Worm (Caenorhabditis elegans) whole organism, mixed stage, embryonic: Measurements from ENCODE around the gene F26F2.8.

Source experiments
- M03D4.4 ChIP-seq: sonication (generic microtip); optimal IDR thresholded peaks from 2 replicates; lab custom pipeline; 2017; ENCODE audit warnings: mild to moderate bottlenecking, missing genetic modification characterization, missing compliant biosample characterization
- bed-3 ChIP-seq: fragments of 200-800 bp; sonication (Bioruptor generic); optimal IDR thresholded peaks from 3 replicates; lab custom pipeline; 2018; ENCODE audit warnings: mild to moderate bottlenecking, missing genetic modification characterization, moderate library complexity, missing compliant biosample characterization
- ceh-39 ChIP-seq: fragments of 150-350 bp; optimal IDR thresholded peaks from 2 replicates; lab custom pipeline; 2014; ENCODE audit warnings: missing biosample characterization, missing genetic modification characterization
- ceh-43 ChIP-seq: fragments of 200-800 bp; sonication (Bioruptor generic); optimal IDR thresholded peaks from 2 replicates; lab custom pipeline; 2018; ENCODE audit warnings: mild to moderate bottlenecking, missing genetic modification characterization, moderate library complexity, missing compliant biosample characterization
- ceh-83 ChIP-seq: fragments of 200-800 bp; sonication (Bioruptor generic); optimal IDR thresholded peaks from 2 replicates; lab custom pipeline; 2018; ENCODE audit warnings: mild to moderate bottlenecking, missing genetic modification characterization, missing compliant biosample characterization
- ces-1 ChIP-seq: fragments of 150-350 bp; optimal IDR thresholded peaks from 2 replicates; lab custom pipeline; 2014; ENCODE audit warnings: missing biosample characterization, missing genetic modification reagents, missing genetic modification characterization
- cnd-1 ChIP-seq: fragments of 200-800 bp; sonication (Bioruptor generic); optimal IDR thresholded peaks from 2 replicates; lab custom pipeline; 2018; ENCODE audit warnings: mild to moderate bottlenecking, missing genetic modification characterization, missing compliant biosample characterization
- drap-1 ChIP-seq: fragments of 200-800 bp; sonication (Bioruptor generic); optimal IDR thresholded peaks from 3 replicates; lab custom pipeline; 2018; ENCODE audit warnings: mild to moderate bottlenecking, missing genetic modification characterization, missing compliant biosample characterization
- elt-1 ChIP-seq: sonication (generic microtip); optimal IDR thresholded peaks from 2 replicates; lab custom pipeline; 2017; ENCODE audit warnings: missing genetic modification characterization, mild to moderate bottlenecking, missing compliant biosample characterization, antibody characterized with exemption, moderate library complexity, borderline replicate concordance; ENCODE audit not compliant: insufficient read depth
- elt-3 ChIP-seq: fragments of 150-350 bp; optimal IDR thresholded peaks from 2 replicates; lab custom pipeline; 2014; ENCODE audit warnings: missing biosample characterization, missing genetic modification characterization
- flh-1 ChIP-seq: fragments of 200-800 bp; sonication (Bioruptor generic); optimal IDR thresholded peaks from 2 replicates; lab custom pipeline; 2018; ENCODE audit warnings: mild to moderate bottlenecking, missing genetic modification characterization, moderate library complexity, missing compliant biosample characterization
- ham-2 ChIP-seq: fragments of 200-800 bp; sonication (Bioruptor generic); optimal IDR thresholded peaks from 2 replicates; lab custom pipeline; 2018; ENCODE audit warnings: mild to moderate bottlenecking, missing genetic modification characterization, missing compliant biosample characterization
- hlh-1 ChIP-seq: fragments of 150-350 bp; optimal IDR thresholded peaks from 2 replicates; lab custom pipeline; 2014; ENCODE audit warnings: missing biosample characterization, missing genetic modification reagents, missing genetic modification characterization
- lin-32 ChIP-seq: fragments of 200-800 bp; sonication (Bioruptor generic); optimal IDR thresholded peaks from 2 replicates; lab custom pipeline; 2018; ENCODE audit warnings: mild to moderate bottlenecking, missing genetic modification characterization, missing compliant biosample characterization
- lsy-2 ChIP-seq: fragments of 150-350 bp; optimal IDR thresholded peaks from 2 replicates; lab custom pipeline; 2014; ENCODE audit warnings: missing biosample characterization, missing genetic modification characterization
- mab-5 ChIP-seq: fragments of 150-350 bp; optimal IDR thresholded peaks from 2 replicates; lab custom pipeline; 2014; ENCODE audit warnings: missing biosample characterization, missing genetic modification characterization
- mep-1 ChIP-seq: fragments of 150-350 bp; optimal IDR thresholded peaks from 2 replicates; lab custom pipeline; 2017; ENCODE audit warnings: missing biosample characterization, missing genetic modification reagents, missing genetic modification characterization, inconsistent platforms
- nhr-12 ChIP-seq: fragments of 150-350 bp; optimal IDR thresholded peaks from 2 replicates; lab custom pipeline; 2014; ENCODE audit warnings: missing biosample characterization, missing genetic modification characterization
- nhr-2 ChIP-seq: fragments of 150-350 bp; optimal IDR thresholded peaks from 2 replicates; lab custom pipeline; 2014; ENCODE audit warnings: missing biosample characterization, missing genetic modification characterization
- nhr-237 ChIP-seq: fragments of 150-350 bp; optimal IDR thresholded peaks from 2 replicates; lab custom pipeline; 2014; ENCODE audit warnings: missing biosample characterization, missing genetic modification characterization
- nhr-28 ChIP-seq: fragments of 150-350 bp; optimal IDR thresholded peaks from 2 replicates; lab custom pipeline; 2014; ENCODE audit warnings: missing biosample characterization, missing genetic modification characterization
- nhr-76 ChIP-seq: sonication (generic microtip); optimal IDR thresholded peaks from 2 replicates; lab custom pipeline; 2017; ENCODE audit warnings: missing biosample characterization, missing genetic modification characterization
- pha-4 ChIP-seq: fragments of 150-350 bp; optimal IDR thresholded peaks from 2 replicates; lab custom pipeline; 2018; ENCODE audit warnings: missing biosample characterization, missing genetic modification reagents, missing genetic modification characterization
- sem-2 ChIP-seq: fragments of 200-800 bp; sonication (Bioruptor generic); optimal IDR thresholded peaks from 2 replicates; lab custom pipeline; 2018; ENCODE audit warnings: mild to moderate bottlenecking, missing genetic modification characterization, missing compliant biosample characterization
- snpc-4 ChIP-seq: fragments of 150-350 bp; optimal IDR thresholded peaks from 2 replicates; lab custom pipeline; 2014; ENCODE audit warnings: missing biosample characterization, missing genetic modification characterization
- sptf-1 ChIP-seq: sonication (generic microtip); optimal IDR thresholded peaks from 2 replicates; lab custom pipeline; 2017; ENCODE audit warnings: mild to moderate bottlenecking, missing genetic modification characterization, moderate library complexity, missing compliant biosample characterization
- tbx-8 ChIP-seq: fragments of 200-800 bp; sonication (Bioruptor generic); optimal IDR thresholded peaks from 2 replicates; lab custom pipeline; 2018; ENCODE audit warnings: mild to moderate bottlenecking, missing genetic modification characterization, moderate library complexity, missing compliant biosample characterization
- unc-120 ChIP-seq: sonication (generic microtip); optimal IDR thresholded peaks from 2 replicates; lab custom pipeline; 2017; ENCODE audit warnings: missing genetic modification characterization, missing compliant biosample characterization; ENCODE audit not compliant: poor library complexity, severe bottlenecking
- unc-39 ChIP-seq: fragments of 150-350 bp; optimal IDR thresholded peaks from 2 replicates; lab custom pipeline; 2014; ENCODE audit warnings: missing biosample characterization, missing genetic modification characterization
- unc-62 ChIP-seq: fragments of 150-350 bp; optimal IDR thresholded peaks from 2 replicates; lab custom pipeline; 2014; ENCODE audit warnings: missing biosample characterization, missing genetic modification reagents, missing genetic modification characterization
- ztf-11 ChIP-seq: fragments of 150-350 bp; optimal IDR thresholded peaks from 2 replicates; lab custom pipeline; 2014; ENCODE audit warnings: missing biosample characterization, missing genetic modification characterization

F26F2.8 gene

DNA sequence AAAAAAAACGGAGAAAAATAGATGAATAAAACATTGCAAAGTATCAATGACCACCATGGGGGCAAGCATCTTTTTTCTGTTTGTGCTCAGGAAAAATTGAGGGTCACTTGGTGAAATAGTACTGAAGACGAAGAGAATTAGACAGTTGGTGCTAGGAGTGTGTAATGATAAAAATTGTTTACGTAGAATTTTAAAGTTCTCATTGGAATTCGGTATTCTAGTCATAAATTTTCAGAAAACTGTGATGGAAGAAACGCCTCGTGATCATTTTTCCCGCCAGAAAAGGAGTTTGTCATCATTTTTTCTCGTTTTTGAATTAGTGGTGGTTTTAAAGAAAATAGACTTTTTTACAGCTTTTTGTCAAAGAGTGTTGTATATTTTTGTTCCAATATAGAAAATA, 34.7 kb upstream of the F26F2.8 start:
- TF ChIP-seq nhr-76 (tag; lab: Kevin White, UChicago) (no peak), ceh-39 (tag; lab: Kevin White, UChicago) (no peak), M03D4.4 (tag; lab: Kevin White, UChicago) (no peak), cnd-1 (no peak), lin-32 (no peak), snpc-4 (tag; lab: Kevin White, UChicago) (no peak), mab-5 (no peak), drap-1 (GFP tag; lab: Kevin White, UChicago) (no peak), ham-2 (GFP tag; lab: Kevin White, UChicago) (no peak), ces-1 (GFP tag; lab: Kevin White, UChicago) (no peak), flh-1 (GFP tag; lab: Kevin White, UChicago) (no peak), bed-3 (GFP tag; lab: Kevin White, UChicago) (no peak), unc-39 (tag; lab: Kevin White, UChicago) (no peak), lsy-2 (tag; lab: Kevin White, UChicago) (no peak), tbx-8 (GFP tag; lab: Kevin White, UChicago) (no peak), sptf-1 (tag; lab: Kevin White, UChicago) (no peak), unc-62 (GFP tag; lab: Kevin White, UChicago) (no peak), ceh-43 (no peak)

DNA sequence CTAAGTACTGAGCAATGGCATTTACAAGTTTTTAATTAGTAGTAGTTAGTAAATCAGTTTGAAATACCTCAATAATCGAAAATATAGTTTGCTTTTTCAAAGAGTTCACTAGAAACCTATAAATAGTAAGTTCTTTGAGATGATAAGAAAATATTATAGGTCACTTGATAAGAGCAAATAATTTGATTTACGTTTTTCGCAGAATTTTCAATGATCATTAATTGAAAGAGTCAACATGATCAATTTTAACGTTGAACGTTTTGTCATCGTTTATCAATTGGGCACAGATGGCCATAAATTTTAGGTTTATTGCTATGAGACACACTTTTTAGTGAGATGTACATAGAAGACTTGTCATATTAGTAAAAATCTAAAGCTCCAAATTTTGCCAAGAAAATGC, 33.6 kb upstream of the F26F2.8 start:
- TF ChIP-seq elt-1 (tag; lab: Kevin White, UChicago) (no peak), ceh-83 (GFP tag; lab: Kevin White, UChicago) (no peak), nhr-76 (tag; lab: Kevin White, UChicago) (no peak), sem-2 (GFP tag; lab: Kevin White, UChicago) (no peak), unc-120 (tag; lab: Kevin White, UChicago) (no peak), nhr-237 (tag; lab: Kevin White, UChicago) (no peak), bed-3 (GFP tag; lab: Kevin White, UChicago) (no peak), nhr-2 (tag; lab: Kevin White, UChicago) (no peak), nhr-12 (tag; lab: Kevin White, UChicago) (no peak), mep-1 (tag; lab: Kevin White, UChicago) (no peak), cnd-1 (no peak), ceh-43 (no peak), M03D4.4 (tag; lab: Kevin White, UChicago) (no peak), sptf-1 (tag; lab: Kevin White, UChicago) (no peak), ztf-11 (tag; lab: Kevin White, UChicago) (no peak), elt-3 (no peak), snpc-4 (tag; lab: Kevin White, UChicago) (no peak), lsy-2 (tag; lab: Kevin White, UChicago) (no peak)

DNA sequence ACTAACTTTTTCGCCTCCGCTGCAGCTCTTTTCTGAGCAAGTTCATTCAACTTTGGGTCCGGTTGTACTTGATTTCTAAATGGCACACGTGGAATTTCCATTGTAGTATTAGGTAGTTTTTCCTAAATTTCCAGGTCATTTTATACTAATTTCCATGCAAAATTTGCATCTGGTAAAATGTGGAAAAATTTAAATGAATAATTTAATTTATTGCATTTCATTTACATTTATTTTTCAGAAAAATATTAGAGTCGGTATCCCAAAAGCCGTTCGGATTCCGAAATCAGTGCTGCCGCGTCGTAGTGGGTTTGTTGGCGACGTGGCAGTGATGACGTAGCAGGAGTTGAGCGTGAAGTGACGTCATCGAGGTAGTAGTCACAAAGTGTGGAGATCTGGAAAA, 32.3 kb upstream of the F26F2.8 start, which contains the start of gene Y38H6C.18:
TSS of gene Y38H6C.18 (minus strand) at position 101 of the 400 bp plus-strand sequence.
- TF ChIP-seq drap-1 (GFP tag; lab: Kevin White, UChicago) (no peak), elt-1 (tag; lab: Kevin White, UChicago) (no peak), hlh-1 (tag; lab: Kevin White, UChicago) (no peak), lsy-2 (tag; lab: Kevin White, UChicago) (no peak), nhr-28 (no peak), flh-1 (GFP tag; lab: Kevin White, UChicago) (no peak), ham-2 (GFP tag; lab: Kevin White, UChicago) (no peak), ceh-43 (no peak), nhr-237 (tag; lab: Kevin White, UChicago) (no peak)

DNA sequence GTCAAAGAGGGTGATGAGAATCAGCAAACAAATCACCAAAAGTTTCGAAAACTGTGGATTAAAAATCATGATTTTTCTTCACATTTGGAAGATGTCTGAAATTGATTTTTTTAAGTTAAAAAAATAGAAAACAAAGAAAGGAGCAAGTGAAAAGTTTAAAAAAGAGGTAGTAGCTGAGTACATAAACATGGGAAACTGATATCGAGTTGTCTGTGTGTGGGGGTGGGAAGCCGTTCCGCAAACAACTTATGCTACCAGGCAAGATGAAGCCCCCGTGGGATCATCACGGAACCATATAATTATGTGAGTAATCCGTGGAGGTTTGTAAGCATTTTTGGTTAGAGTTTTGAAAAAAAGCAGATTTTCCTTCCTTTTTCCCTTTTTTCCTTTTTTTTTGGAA, 28.2 kb upstream of the F26F2.8 start, which contains the start of gene Y38H6C.20:
TSS of gene Y38H6C.20 (minus strand) at position 101 of the 400 bp plus-strand sequence.
- TF ChIP-seq nhr-237 (tag; lab: Kevin White, UChicago), result no peak
- no peak for TF ChIP-seq nhr-12 (tag; lab: Kevin White, UChicago)
- no peak for TF ChIP-seq elt-1 (tag; lab: Kevin White, UChicago)
- no peak for TF ChIP-seq mab-5
- TF ChIP-seq ham-2 (GFP tag; lab: Kevin White, UChicago), result no peak
- TF ChIP-seq bed-3 (GFP tag; lab: Kevin White, UChicago), result no peak
- no peak for TF ChIP-seq ztf-11 (tag; lab: Kevin White, UChicago)
- TF ChIP-seq elt-3, result no peak
- TF ChIP-seq unc-39 (tag; lab: Kevin White, UChicago), result no peak
- TF ChIP-seq mep-1 (tag; lab: Kevin White, UChicago), result no peak
- no peak for TF ChIP-seq unc-62 (GFP tag; lab: Kevin White, UChicago)
- TF ChIP-seq sem-2 (GFP tag; lab: Kevin White, UChicago), result no peak
- TF ChIP-seq pha-4, result no peak
- TF ChIP-seq nhr-76 (tag; lab: Kevin White, UChicago), result no peak
- TF ChIP-seq drap-1 (GFP tag; lab: Kevin White, UChicago), result no peak
